Fruit fly (Drosophila melanogaster) S2 (cell line): ENCODE results near the gene Vps26.

Experiments used
- CG8478 ChIP-seq: fragments of >200 bp; optimal IDR thresholded peaks from 2 replicates; lab custom pipeline; 2018
- CTCF ChIP-seq, 2 experiments: fragments of >200 bp; optimal IDR thresholded peaks; 2 replicates each; lab custom pipeline; 2018

The Vps26 gene

DNA sequence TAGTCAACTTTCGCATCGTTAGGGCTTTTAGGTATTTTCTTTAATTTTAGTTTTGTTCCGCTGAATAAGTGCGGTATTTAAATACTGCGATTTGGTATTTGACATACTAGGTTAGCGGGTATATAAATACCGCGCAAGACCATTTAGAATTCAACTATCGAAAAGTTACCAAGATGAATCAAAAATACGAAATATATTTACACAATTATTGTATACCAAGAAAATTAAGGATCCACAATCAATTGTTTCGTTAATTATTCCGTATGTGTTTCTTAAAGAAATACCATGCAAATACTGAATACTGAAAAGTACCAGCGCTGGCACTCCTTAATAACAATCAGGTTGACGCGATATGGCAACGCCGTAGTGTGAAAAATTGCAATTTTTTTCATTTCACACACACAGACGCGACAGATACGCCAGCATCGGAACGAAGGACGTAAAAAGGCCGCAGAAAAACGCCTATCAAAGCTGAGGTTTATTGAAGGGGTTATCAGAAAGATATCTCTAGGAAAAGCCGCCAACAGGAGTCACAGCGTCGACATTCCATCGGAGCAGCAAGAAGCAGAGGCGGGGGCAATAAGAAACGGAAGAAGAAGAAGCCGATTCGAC lies at the start of gene Vps26, which contains the start of gene Pgam5:
Gene Vps26, plus strand, starts transcription at position 339 of the 612 bp plus-strand sequence.
Gene Pgam5, minus strand, starts transcription at position 51 of the 612 bp plus-strand sequence.
- no peak for TF ChIP-seq CTCF (optimal IDR thresholded peaks at IDR 0.05; lab: Kevin White, UChicago)
- no peak for TF ChIP-seq CG8478 (lab: Kevin White, UChicago)

DNA sequence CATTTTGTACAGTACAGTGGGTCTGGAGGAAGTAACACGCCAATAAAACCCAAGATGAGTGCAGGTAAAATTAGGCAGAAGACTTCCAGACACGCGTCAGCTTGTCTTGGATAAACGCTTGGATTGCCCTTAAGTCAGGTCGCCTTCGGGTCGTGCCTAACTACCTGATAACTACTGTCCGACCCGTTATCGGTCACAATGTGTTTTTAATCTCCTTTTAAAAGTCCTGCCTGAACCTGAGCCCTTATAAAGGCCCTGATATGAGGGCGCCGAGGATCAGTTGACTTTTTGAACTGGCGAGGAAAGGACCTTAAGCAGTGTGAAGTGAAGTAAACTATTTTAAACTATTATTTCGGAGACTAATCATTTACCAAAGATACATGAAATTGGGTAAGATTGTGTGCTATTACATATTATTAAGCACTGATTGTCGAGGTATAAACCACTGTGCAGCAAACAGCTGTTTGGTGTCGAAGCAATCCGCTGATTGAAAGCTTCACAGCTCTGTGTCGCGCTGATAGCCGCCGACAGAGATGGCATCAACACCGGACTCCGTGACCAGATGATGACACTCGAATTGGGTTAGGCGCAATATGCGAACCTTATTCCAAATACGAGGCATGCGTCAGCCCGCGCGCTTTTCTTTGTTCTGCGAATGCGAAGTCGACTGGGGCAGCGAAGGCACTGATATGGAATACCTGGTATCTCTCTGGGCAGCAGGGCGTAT lies 49.6 kb upstream of the Vps26 start:
- TF ChIP-seq CTCF (optimal IDR thresholded peaks at IDR 0.05; lab: Kevin White, UChicago) = no peak
- TF ChIP-seq CG8478 (lab: Kevin White, UChicago) = no peak

DNA sequence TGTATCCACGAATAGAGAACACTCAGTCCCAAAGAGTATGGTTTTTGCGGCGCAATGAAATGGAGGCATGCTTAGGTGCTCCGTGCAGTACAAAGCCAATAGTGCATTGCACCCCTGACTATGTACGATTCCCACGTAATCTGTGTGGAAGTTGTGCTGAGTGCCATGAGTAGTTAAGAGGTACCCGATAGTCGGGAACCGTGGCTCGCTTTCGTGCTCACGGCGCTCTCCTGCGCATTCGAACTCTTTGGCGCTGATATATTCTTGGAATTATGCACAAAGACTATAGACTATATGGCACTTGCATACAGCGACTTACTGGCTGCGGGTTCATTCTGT lies 49.1 kb upstream of the Vps26 start:
- TF ChIP-seq CTCF (optimal IDR thresholded peaks at IDR 0.05; lab: Kevin White, UChicago) = no peak
- no peak for TF ChIP-seq CG8478 (lab: Kevin White, UChicago)

DNA sequence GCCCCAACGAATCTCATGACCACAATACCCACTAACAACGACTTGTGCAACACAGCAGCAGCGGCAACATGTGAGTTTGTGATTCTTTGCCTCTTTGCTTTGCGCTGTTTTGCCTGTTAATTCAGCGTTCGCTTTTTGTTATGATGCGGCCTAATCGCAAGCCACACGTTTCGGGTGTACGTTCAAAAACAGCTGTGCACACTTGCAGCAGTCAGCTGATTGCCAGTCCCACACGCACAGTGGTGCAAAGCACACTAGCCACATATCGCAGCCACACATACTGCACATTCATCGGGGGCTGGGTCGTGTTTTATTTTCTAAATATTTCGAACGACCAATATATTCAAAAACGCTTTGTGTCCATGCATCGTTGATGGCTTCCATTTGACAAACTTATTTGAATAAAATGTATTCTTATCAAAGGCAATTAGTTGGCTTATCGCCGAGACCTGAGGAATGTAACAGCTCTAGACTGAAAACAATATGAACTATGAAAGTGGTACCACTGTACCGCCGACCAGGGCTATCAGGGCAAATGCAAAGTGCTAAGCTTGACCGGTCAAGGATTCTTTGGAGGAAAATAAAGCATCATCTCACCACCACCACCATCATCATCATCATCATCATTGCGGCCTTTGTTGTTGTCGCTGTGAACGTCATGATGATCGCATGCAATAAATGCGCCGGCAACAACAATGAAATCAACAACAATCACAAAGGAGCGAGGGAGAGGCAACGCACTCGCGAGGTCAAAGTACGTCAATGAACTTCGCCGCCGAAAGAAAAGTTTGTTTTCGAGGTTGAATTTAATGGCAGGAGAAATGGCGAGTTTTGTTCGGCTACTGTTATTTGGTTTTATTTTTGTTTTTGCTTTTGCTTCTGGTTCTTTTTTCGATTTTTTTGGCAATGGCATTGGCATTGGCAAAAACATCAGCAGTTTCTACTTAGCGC lies 47.5 kb upstream of the Vps26 start:
- TF ChIP-seq CTCF (optimal IDR thresholded peaks at IDR 0.05; lab: Kevin White, UChicago) (no peak), CG8478 (lab: Kevin White, UChicago) (no peak)

DNA sequence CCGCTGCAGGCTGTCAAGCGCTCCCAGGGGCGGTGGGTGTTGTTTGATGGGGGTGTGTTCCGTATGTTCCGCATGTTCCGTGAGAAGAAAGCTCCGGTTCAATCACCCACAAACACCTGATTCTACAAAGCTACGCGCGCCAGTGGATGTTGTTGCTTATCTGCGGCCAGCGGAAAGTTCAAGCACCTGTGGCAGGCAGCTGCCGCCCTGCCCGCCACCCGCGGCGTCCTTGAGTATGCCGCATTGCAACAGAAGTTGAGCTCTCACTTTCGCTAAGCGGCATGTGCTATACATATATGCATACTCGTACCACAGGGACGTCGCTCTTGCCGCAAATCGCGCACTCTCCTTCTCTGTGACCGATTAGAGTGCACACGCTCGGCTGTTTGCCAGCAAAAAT lies 45.6 kb upstream of the Vps26 start:
- TF ChIP-seq CTCF (optimal IDR thresholded peaks at IDR 0.05; lab: Kevin White, UChicago) (no peak), CG8478 (lab: Kevin White, UChicago) (no peak)

DNA sequence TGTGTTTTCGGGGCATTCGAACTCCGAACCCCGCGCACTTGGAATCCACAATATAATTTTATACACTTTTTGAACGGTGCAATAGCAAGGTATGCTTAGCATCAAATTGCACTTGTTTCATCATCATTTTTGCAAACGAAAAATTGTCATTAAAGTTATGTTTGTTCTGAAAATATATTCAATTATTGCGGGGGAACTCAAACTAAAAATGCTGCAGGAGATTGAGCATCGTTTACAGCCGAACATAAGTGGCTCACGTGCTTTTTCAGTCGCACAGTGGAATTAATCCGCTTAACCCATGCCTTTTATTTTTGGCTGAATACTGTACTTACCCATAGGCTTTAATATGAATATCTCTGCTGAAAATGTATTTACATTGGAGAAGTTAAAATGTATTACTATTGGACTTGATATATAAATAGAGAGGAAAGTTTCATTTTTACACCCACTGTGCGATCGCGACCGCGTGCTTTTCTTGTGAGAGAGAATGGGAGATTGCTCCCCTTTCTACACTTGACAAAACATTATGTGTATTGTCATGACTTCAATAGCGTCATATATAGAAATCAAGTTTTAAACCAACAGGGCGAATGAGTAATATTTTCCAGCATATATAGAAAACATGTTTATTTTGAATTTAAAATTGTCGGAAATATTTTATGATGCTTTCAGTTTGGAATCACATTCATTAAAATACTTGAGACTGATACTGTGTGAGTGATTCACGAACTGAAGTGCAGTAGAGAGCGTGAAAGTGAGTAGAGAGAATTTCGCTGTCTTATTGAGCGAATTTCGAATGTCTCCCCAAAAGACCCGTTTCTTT lies 43.0 kb upstream of the Vps26 start:
- no peak for TF ChIP-seq CG8478 (lab: Kevin White, UChicago)

DNA sequence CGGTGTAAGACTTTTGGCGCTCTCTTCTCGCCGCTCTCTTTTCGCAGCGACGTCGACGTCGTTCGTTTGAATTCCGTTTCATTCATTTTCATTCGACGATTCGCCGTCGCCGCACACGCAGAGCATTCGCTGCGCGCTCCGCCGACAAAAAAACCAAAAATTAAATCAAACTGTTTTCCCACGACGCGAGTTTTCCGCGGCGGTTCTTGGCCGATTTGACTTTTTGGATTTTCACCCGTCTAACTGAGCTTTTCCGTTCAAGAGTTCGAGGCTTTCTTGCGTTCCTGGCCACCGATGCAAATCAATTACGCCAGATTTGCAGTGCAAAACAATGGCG lies 42.5 kb upstream of the Vps26 start:
- TF ChIP-seq CTCF (optimal IDR thresholded peaks at IDR 0.05; lab: Kevin White, UChicago) = no peak
- no peak for TF ChIP-seq CG8478 (lab: Kevin White, UChicago)

DNA sequence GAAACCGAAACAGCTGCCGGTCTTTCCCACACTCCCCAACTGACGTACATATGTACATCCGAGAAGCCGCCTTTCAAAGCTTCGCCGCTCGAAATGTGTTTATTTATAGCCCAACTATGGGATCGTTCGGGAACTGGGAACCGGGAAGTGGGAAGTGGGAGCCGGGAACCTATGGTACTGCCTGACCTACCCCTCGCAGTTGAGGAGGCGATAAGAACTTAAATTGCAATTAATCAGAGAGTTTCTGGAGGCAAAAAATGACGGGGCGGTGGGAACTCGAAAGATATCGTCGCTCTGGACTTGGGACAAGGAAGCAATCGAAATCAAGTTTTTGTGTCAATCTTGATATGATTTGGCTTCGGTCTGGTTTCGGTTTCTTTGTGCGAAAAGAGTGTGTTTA lies 41.0 kb upstream of the Vps26 start:
- TF ChIP-seq CTCF (optimal IDR thresholded peaks at IDR 0.05; lab: Kevin White, UChicago) (no peak), CG8478 (lab: Kevin White, UChicago) (no peak)

DNA sequence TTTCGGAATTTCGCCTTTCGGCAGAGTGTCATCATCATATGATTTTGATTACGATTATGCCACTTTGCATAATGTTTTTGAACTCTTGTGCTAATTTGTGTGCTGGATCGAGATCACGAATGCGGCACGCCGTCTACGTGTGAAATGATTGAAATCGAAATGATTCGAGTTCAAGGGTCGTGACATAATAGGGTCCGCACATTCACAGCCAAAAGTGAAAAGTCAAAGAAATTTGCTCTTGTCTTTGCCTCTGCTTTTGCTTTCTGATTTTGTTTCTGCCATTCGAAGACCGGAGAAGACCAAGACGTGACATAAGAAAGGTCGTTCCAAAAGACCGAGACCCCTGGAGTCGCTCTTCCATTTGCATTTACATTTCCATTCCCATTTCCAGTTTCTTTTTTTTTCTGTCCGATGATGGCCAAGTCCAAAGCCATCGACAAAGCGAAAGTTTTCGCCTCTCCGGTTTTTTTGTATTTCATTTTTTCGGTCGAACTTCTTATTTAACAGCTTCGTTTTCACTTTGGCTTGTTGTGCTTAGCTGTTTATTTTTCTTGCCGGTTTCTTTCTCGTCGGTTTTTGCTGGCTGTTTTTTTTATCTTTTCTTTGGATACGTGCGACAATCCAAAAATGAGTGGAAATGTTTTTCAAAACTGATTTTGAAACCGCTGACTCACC lies 38.8 kb upstream of the Vps26 start:
- TF ChIP-seq CTCF (optimal IDR thresholded peaks at IDR 0.05; lab: Kevin White, UChicago) (no peak), CG8478 (lab: Kevin White, UChicago) (no peak)

DNA sequence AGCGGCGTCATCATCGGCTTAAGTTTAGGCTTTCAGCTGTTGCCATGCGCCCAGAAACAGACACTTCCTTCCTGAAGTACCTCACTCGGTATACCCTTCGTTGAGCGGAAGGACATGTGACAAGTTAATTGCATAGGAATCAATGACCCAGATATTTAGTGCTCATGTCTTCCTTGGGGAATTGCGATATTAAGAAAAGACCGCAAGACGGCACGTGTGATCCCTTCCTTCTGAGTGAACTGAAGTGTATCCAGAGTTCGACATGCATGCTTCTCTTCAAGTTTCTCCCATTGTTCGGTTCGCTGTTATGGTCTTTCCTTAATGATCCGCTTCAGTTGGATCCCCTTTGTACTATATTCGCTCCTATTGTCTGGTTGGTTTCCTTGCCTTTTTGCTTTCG lies 33.1 kb upstream of the Vps26 start:
- TF ChIP-seq CTCF (optimal IDR thresholded peaks at IDR 0.05; lab: Kevin White, UChicago) (no peak), CG8478 (lab: Kevin White, UChicago) (no peak)

DNA sequence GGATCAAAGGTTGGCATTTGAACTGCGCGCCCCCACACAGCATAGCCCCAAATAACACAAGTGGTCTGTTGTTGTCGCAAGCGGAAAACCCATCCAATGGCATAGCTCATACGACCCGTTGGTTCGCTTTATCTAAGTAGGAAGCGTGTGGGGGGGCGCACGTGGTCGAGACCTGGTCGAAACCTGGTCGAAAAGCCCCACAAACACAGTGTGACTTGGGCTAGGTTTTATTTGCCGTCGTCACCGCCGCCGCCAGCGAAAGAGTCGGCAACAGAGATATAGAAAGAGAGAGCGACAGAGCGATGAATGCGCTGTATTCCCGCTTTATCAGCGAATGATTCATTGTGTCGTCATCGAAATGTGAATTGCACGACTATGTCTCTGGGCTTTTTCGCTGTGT lies 30.8 kb upstream of the Vps26 start:
- TF ChIP-seq CG8478 (lab: Kevin White, UChicago) (no peak), CTCF (optimal IDR thresholded peaks at IDR 0.05; lab: Kevin White, UChicago) (no peak)

DNA sequence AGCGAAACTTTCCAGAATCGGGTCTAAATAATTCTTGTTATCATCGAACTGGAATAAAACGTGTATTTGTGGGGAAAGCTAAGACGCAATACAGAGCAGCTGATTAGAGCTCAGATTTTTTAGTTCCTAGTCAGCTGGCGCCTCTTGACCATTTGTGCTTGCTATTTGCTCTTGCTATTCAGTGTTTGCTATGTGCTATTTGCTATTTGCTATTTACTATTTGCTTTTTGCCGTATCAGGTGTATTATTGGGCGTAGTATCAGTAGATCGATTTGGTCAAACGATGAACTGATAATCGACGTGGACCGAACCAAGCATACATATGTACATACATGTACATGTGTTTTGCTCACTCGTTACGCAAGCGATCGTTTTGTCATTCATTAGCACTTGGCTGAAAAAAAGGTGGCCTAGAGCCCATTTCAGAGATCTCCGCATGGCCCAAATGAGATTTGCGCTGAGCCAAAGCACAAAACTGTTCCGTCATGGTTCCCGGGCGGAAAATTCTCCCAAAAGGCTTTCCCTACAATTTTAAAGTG lies 28.2 kb upstream of the Vps26 start:
- no peak for TF ChIP-seq CTCF (optimal IDR thresholded peaks at IDR 0.05; lab: Kevin White, UChicago)
- no peak for TF ChIP-seq CG8478 (lab: Kevin White, UChicago)

DNA sequence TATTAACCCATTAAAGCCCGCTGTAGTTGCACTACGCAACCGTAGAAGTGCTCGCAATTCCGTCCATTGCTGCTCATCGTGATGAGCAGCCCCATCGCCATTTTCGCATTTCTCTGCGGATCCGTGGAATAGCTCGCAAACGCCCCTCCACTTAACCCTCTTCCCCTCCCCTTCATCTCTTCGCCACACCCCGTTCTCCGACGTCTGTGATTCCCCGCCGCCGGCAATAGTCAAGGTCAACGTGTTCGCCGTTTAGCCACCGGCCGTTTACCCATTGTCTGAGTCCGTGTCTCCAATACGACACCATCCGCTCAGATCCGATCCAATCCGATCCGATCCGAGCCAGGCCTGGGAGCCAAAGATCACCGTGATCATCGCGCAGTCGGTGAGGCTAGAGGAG lies 27.3 kb upstream of the Vps26 start:
- no peak for TF ChIP-seq CTCF (optimal IDR thresholded peaks at IDR 0.05; lab: Kevin White, UChicago)
- no peak for TF ChIP-seq CG8478 (lab: Kevin White, UChicago)
